Worm (Caenorhabditis elegans) whole organism, L2 larva: Measurements from ENCODE around the gene Y68A4A.10.

Experiments used
- blmp-1 ChIP-seq: sonication (generic microtip); optimal IDR thresholded peaks from 2 replicates; lab custom pipeline; 2017; ENCODE audit warnings: missing genetic modification characterization, mild to moderate bottlenecking, missing compliant biosample characterization, antibody characterized with exemption, moderate library complexity; ENCODE audit not compliant: insufficient read depth
- unc-39 ChIP-seq: fragments of 150-350 bp; optimal IDR thresholded peaks from 2 replicates; lab custom pipeline; 2014; ENCODE audit warnings: missing biosample characterization, missing genetic modification characterization

DNA sequence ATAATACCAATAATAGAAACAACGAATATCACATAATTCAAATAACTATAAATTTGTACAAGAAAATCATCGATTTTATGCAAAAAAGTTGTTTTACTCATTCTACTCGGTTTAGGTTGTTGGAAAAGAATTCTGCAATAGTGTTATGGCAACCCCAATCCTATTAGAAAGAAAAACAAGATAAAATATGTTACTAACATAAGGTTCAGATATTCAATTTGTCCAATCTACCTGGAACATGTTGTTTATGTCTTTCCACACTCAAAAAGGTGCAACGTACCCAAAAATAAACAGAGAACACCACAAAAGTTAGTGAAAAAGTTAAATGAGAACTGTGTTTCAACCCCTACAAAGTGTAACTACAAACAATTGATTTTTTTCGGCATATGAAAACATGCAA lies 31.1 kb upstream of the Y68A4A.10 start, which contains the start of gene srw-51:
- no peak for TF ChIP-seq unc-39 (tag; lab: Kevin White, UChicago)
- TF ChIP-seq blmp-1 (tag; lab: Kevin White, UChicago): no peak
